Fruit fly (Drosophila melanogaster) whole organism, embryonic: Measurements from ENCODE around the gene Vha16-2.
A peak's percentile ranks its signal among the peaks of the same experiment; 100 is the strongest.

Experiments
- Asciz ChIP-seq: fragments of 200-800 bp; sonication (Bioruptor generic); optimal IDR thresholded peaks from 2 replicates; lab custom pipeline; 2017; ENCODE audit warnings: missing biosample characterization, mild to moderate bottlenecking, missing genetic modification characterization, missing genetic modification reagents
- BEAF-32 ChIP-seq: fragments of 200-800 bp; sonication (Bioruptor generic); optimal IDR thresholded peaks from 3 replicates; lab custom pipeline; 2017; ENCODE audit warnings: missing biosample characterization, missing genetic modification characterization, mild to moderate bottlenecking, moderate library complexity, missing genetic modification reagents
- CG10366 ChIP-seq: fragments of 200-800 bp; sonication (Bioruptor generic); IDR thresholded peaks from 2 replicates; pipeline ENCODE4 v1.3.6; 2022; ENCODE audit warnings: missing biosample characterization, missing genetic modification characterization
- CG10462 ChIP-seq: fragments of 200-800 bp; sonication (Bioruptor generic); optimal IDR thresholded peaks from 2 replicates; lab custom pipeline; 2016; ENCODE audit warnings: missing biosample characterization, missing genetic modification characterization
- CG11247 ChIP-seq: fragments of 200-800 bp; sonication (Bioruptor generic); IDR thresholded peaks from 2 replicates; pipeline ENCODE4 v1.3.6; 2022; ENCODE audit warnings: missing biosample characterization, missing genetic modification characterization
- CG11696 ChIP-seq: fragments of 200-800 bp; sonication (Bioruptor generic); IDR thresholded peaks from 2 replicates; pipeline ENCODE4 v1.3.6; 2022; ENCODE audit warnings: missing biosample characterization, missing genetic modification characterization
- CG12104 ChIP-seq: fragments of 200-800 bp; sonication (Bioruptor generic); optimal IDR thresholded peaks from 3 replicates; lab custom pipeline; 2016; ENCODE audit warnings: missing biosample characterization, missing genetic modification characterization
- CG12155 ChIP-seq: fragments of 200-800 bp; sonication (Bioruptor generic); optimal IDR thresholded peaks from 3 replicates; lab custom pipeline; 2016; ENCODE audit warnings: missing biosample characterization, missing genetic modification characterization
- CG12391 ChIP-seq: fragments of 200-800 bp; sonication (Bioruptor generic); optimal IDR thresholded peaks from 3 replicates; lab custom pipeline; 2018; ENCODE audit warnings: missing biosample characterization, mild to moderate bottlenecking, missing genetic modification characterization, moderate library complexity
- CG13123 ChIP-seq: fragments of 200-800 bp; sonication (Bioruptor generic); optimal IDR thresholded peaks from 2 replicates; lab custom pipeline; 2016; ENCODE audit warnings: missing biosample characterization, missing genetic modification characterization
- CG15269 ChIP-seq: fragments of 200-800 bp; sonication (Bioruptor generic); optimal IDR thresholded peaks from 2 replicates; lab custom pipeline; 2018; ENCODE audit warnings: missing biosample characterization, mild to moderate bottlenecking, missing genetic modification characterization, moderate library complexity
- CG17829 ChIP-seq: fragments of 200-800 bp; optimal IDR thresholded peaks from 2 replicates; lab custom pipeline; 2019; ENCODE audit warnings: missing biosample characterization, mild to moderate bottlenecking, missing genetic modification characterization, moderate library complexity
- CG2116 ChIP-seq: fragments of 200-800 bp; sonication (Bioruptor generic); optimal IDR thresholded peaks from 3 replicates; lab custom pipeline; 2018; ENCODE audit warnings: missing biosample characterization, mild to moderate bottlenecking, missing genetic modification characterization
- CG30020 ChIP-seq: fragments of 200-800 bp; optimal IDR thresholded peaks from 2 replicates; lab custom pipeline; 2019; ENCODE audit warnings: missing biosample characterization, mild to moderate bottlenecking, missing genetic modification characterization, moderate library complexity
- CG31388 ChIP-seq: fragments of 200-800 bp; sonication (Bioruptor generic); optimal IDR thresholded peaks from 2 replicates; lab custom pipeline; 2016; ENCODE audit warnings: missing biosample characterization, missing genetic modification characterization
- CG32767 ChIP-seq: fragments of 200-800 bp; sonication (Bioruptor generic); IDR thresholded peaks from 2 replicates; pipeline ENCODE4 v1.3.6; 2022; ENCODE audit warnings: missing biosample characterization, missing genetic modification characterization
- CG4404 ChIP-seq: fragments of 200-800 bp; sonication (Bioruptor generic); IDR thresholded peaks from 2 replicates; pipeline ENCODE4 v1.3.6; 2022; ENCODE audit warnings: missing biosample characterization, missing genetic modification characterization
- CG4730 ChIP-seq: fragments of 200-800 bp; sonication (Bioruptor generic); IDR thresholded peaks from 2 replicates; pipeline ENCODE4 v1.3.6; 2022; ENCODE audit warnings: missing biosample characterization, missing genetic modification characterization
- CG7745 ChIP-seq: fragments of 200-800 bp; sonication (Bioruptor generic); optimal IDR thresholded peaks from 2 replicates; lab custom pipeline; 2018; ENCODE audit warnings: missing biosample characterization, mild to moderate bottlenecking, missing genetic modification characterization, moderate library complexity
- CG8290 ChIP-seq, 3 experiments: fragments of 200-800 bp; sonication (Bioruptor generic); optimal IDR thresholded peaks; 2 replicates each; lab custom pipeline; 2016 to 2019; ENCODE audit warnings: missing biosample characterization in 3 of 3, missing genetic modification characterization in 3 of 3, mild to moderate bottlenecking in 2 of 3, moderate library complexity in 1 of 3
- CG9215 ChIP-seq: fragments of 200-800 bp; sonication (Bioruptor generic); IDR thresholded peaks from 2 replicates; pipeline ENCODE4 v1.3.6; 2022; ENCODE audit warnings: missing biosample characterization, missing genetic modification characterization
- Chrac-16 ChIP-seq: fragments of 200-800 bp; sonication (Bioruptor generic); optimal IDR thresholded peaks from 3 replicates; lab custom pipeline; 2016; ENCODE audit warnings: missing biosample characterization, missing genetic modification characterization
- Dref ChIP-seq: fragments of 200-800 bp; sonication (Bioruptor generic); IDR thresholded peaks from 2 replicates; pipeline ENCODE4 v1.3.6; 2022; ENCODE audit warnings: missing biosample characterization, missing genetic modification characterization
- Jarid2 ChIP-seq: fragments of 200-800 bp; sonication (Bioruptor generic); optimal IDR thresholded peaks from 3 replicates; lab custom pipeline; 2017; ENCODE audit warnings: mild to moderate bottlenecking, missing biosample characterization, missing genetic modification reagents, missing genetic modification characterization
- Lim3 ChIP-seq: fragments of 200-800 bp; sonication (Bioruptor generic); IDR thresholded peaks from 2 replicates; pipeline ENCODE4 v1.3.6; 2022; ENCODE audit warnings: missing biosample characterization, missing genetic modification characterization
- Mad ChIP-seq: fragments of 200-800 bp; sonication (Bioruptor generic); optimal IDR thresholded peaks from 2 replicates; lab custom pipeline; 2016; ENCODE audit warnings: missing biosample characterization, missing genetic modification characterization
- Side ChIP-seq: fragments of 200-800 bp; sonication (Bioruptor generic); optimal IDR thresholded peaks from 2 replicates; lab custom pipeline; 2016; ENCODE audit warnings: missing biosample characterization, missing genetic modification characterization
- Sin3A ChIP-seq: fragments of >200 bp; optimal IDR thresholded peaks from 2 replicates; lab custom pipeline; 2018
- Six4 ChIP-seq: fragments of 200-800 bp; sonication (Bioruptor generic); optimal IDR thresholded peaks from 2 replicates; lab custom pipeline; 2016; ENCODE audit warnings: missing biosample characterization, missing genetic modification characterization
- Sox100B ChIP-seq: fragments of 200-800 bp; sonication (Bioruptor generic); optimal IDR thresholded peaks from 3 replicates; lab custom pipeline; 2018; ENCODE audit warnings: missing biosample characterization, mild to moderate bottlenecking, missing genetic modification characterization
- Sry-δ ChIP-seq: fragments of 200-800 bp; sonication (Bioruptor generic); optimal IDR thresholded peaks from 2 replicates; lab custom pipeline; 2016; ENCODE audit warnings: missing biosample characterization, missing genetic modification characterization
- Taf1 ChIP-seq: fragments of 200-800 bp; sonication (Bioruptor generic); IDR thresholded peaks from 2 replicates; pipeline ENCODE4 v1.3.6; 2022; ENCODE audit warnings: missing biosample characterization, missing genetic modification characterization
- ab ChIP-seq: fragments of 200-800 bp; sonication (Bioruptor generic); optimal IDR thresholded peaks from 2 replicates; lab custom pipeline; 2016; ENCODE audit warnings: missing biosample characterization, missing genetic modification characterization
- bsh ChIP-seq, 2 experiments: fragments of 200-800 bp; sonication (Bioruptor generic); optimal IDR thresholded peaks; 2 replicates each; lab custom pipeline; 2017 to 2018; ENCODE audit warnings: mild to moderate bottlenecking in 2 of 2, missing biosample characterization in 2 of 2, missing genetic modification characterization in 2 of 2, moderate library complexity in 1 of 2
- cg ChIP-seq: fragments of 200-800 bp; sonication (Bioruptor generic); optimal IDR thresholded peaks from 3 replicates; lab custom pipeline; 2019; ENCODE audit warnings: missing biosample characterization, mild to moderate bottlenecking, missing genetic modification characterization, moderate library complexity
- chinmo ChIP-seq: fragments of 200-800 bp; sonication (Bioruptor generic); IDR thresholded peaks from 4 replicates; pipeline ENCODE4 v1.3.6; 2022; ENCODE audit warnings: missing biosample characterization, missing genetic modification characterization; ENCODE audit not compliant: partially characterized antibody
- crc ChIP-seq: fragments of 200-800 bp; sonication (Bioruptor generic); optimal IDR thresholded peaks from 2 replicates; lab custom pipeline; 2016; ENCODE audit warnings: missing biosample characterization, missing genetic modification characterization
- crol ChIP-seq: fragments of 200-800 bp; sonication (Bioruptor generic); IDR thresholded peaks from 2 replicates; pipeline ENCODE4 v1.3.6; 2022; ENCODE audit warnings: missing biosample characterization, missing genetic modification characterization
- da ChIP-seq: fragments of 200-800 bp; sonication (Bioruptor generic); optimal IDR thresholded peaks from 2 replicates; lab custom pipeline; 2016; ENCODE audit warnings: missing biosample characterization, missing genetic modification characterization
- esg ChIP-seq: fragments of 200-800 bp; sonication (Bioruptor generic); conservative IDR thresholded peaks from 2 replicates; pipeline ENCODE4 v1.3.6; 2022; ENCODE audit warnings: missing biosample characterization, missing genetic modification characterization
- ftz-f1 ChIP-seq: fragments of 200-800 bp; sonication (Bioruptor generic); optimal IDR thresholded peaks from 2 replicates; lab custom pipeline; 2016; ENCODE audit warnings: missing biosample characterization, missing genetic modification characterization
- gcm2 ChIP-seq: fragments of 200-800 bp; sonication (Bioruptor generic); optimal IDR thresholded peaks from 2 replicates; lab custom pipeline; 2016; ENCODE audit warnings: missing biosample characterization, missing genetic modification characterization
- her ChIP-seq: fragments of 200-800 bp; sonication (Bioruptor generic); optimal IDR thresholded peaks from 2 replicates; lab custom pipeline; 2016; ENCODE audit warnings: missing biosample characterization, missing genetic modification characterization
- lilli ChIP-seq: fragments of 200-800 bp; sonication (Bioruptor generic); optimal IDR thresholded peaks from 3 replicates; lab custom pipeline; 2016; ENCODE audit warnings: missing biosample characterization, missing genetic modification characterization
- luna ChIP-seq: fragments of 200-800 bp; sonication (Bioruptor generic); optimal IDR thresholded peaks from 2 replicates; lab custom pipeline; 2016; ENCODE audit warnings: missing biosample characterization, missing genetic modification characterization
- mam ChIP-seq: fragments of 200-800 bp; sonication (Bioruptor generic); optimal IDR thresholded peaks from 3 replicates; lab custom pipeline; 2016; ENCODE audit warnings: missing biosample characterization, missing genetic modification characterization
- onecut ChIP-seq: fragments of 200-800 bp; sonication (Bioruptor generic); IDR thresholded peaks from 2 replicates; pipeline ENCODE4 v1.3.6; 2022; ENCODE audit warnings: missing biosample characterization, missing genetic modification characterization
- pzg ChIP-seq: fragments of 200-800 bp; sonication (Bioruptor generic); optimal IDR thresholded peaks from 3 replicates; lab custom pipeline; 2018; ENCODE audit warnings: missing biosample characterization, mild to moderate bottlenecking, missing genetic modification characterization, moderate library complexity
- sr ChIP-seq: fragments of 200-800 bp; sonication (Bioruptor generic); IDR thresholded peaks from 3 replicates; pipeline ENCODE4 v1.3.6; 2022; ENCODE audit warnings: missing biosample characterization, missing genetic modification characterization
- ssp ChIP-seq: fragments of 200-800 bp; sonication (Bioruptor generic); IDR thresholded peaks from 2 replicates; pipeline ENCODE4 v1.3.6; 2022; ENCODE audit warnings: missing biosample characterization, missing genetic modification characterization
- vvl ChIP-seq: fragments of 200-800 bp; sonication (Bioruptor generic); IDR thresholded peaks from 2 replicates; pipeline ENCODE4 v1.3.6; 2022; ENCODE audit warnings: missing biosample characterization, missing genetic modification characterization
- zen2 ChIP-seq: fragments of 200-800 bp; sonication (Bioruptor generic); IDR thresholded peaks from 3 replicates; pipeline ENCODE4 v1.3.6; 2022; ENCODE audit warnings: missing biosample characterization, missing genetic modification characterization; ENCODE audit not compliant: partially characterized antibody
- zf30C ChIP-seq: fragments of 200-800 bp; sonication (Bioruptor generic); optimal IDR thresholded peaks from 3 replicates; lab custom pipeline; 2018; ENCODE audit warnings: missing biosample characterization, mild to moderate bottlenecking, missing genetic modification characterization

The Vha16-2 gene

dm6 chr3L:11429695-11430094 is 45.1 kb upstream of the Vha16-2 start (continued):
- TF ChIP-seq her (no peak), Six4 (peak; percentile 14), Side (no peak), Jarid2 (GFP tag; lab: Kevin White, UChicago) (no peak), CG13123 (GFP tag; lab: Kevin White, UChicago) (no peak), BEAF-32 (GFP tag; lab: Kevin White, UChicago) (no peak), CG9215 (GFP tag; lab: Robert Waterston, UW) (no peak), CG4730 (no peak), zf30C (GFP tag; lab: Kevin White, UChicago) (no peak), CG8290 (GFP tag; optimal IDR thresholded peaks at IDR 0.05; lab: Kevin White, UChicago) (no peak), CG8290 (tag; optimal IDR thresholded peaks at IDR 0.05; lab: Kevin White, UChicago) (no peak), CG11247 (GFP tag; lab: Robert Waterston, UW) (no peak), ab (GFP tag; lab: Kevin White, UChicago) (no peak), Sox100B (peak; percentile 19), Mad (GFP tag; lab: Kevin White, UChicago) (no peak), CG30020 (no peak), Chrac-16 (GFP tag; lab: Kevin White, UChicago) (peak; percentile 41), lilli (GFP tag; lab: Kevin White, UChicago) (peak; percentile 16), CG10366 (GFP tag; lab: Robert Waterston, UW) (no peak), Lim3 (no peak), pzg (no peak), CG11696 (no peak), cg (GFP tag; lab: Kevin White, UChicago) (no peak), luna (GFP tag; lab: Kevin White, UChicago) (no peak), onecut (no peak), sr (GFP tag; lab: Robert Waterston, UW) (no peak), CG31388 (GFP tag; lab: Kevin White, UChicago) (no peak), zen2 (GFP tag; lab: Robert Waterston, UW) (no peak), crc (GFP tag; lab: Kevin White, UChicago) (no peak), da (GFP tag; lab: Kevin White, UChicago) (no peak), Taf1 (GFP tag; lab: Robert Waterston, UW) (no peak), CG2116 (GFP tag; lab: Kevin White, UChicago) (no peak), Dref (no peak), Asciz (GFP tag; lab: Kevin White, UChicago) (no peak), CG12391 (tag; lab: Kevin White, UChicago) (peak; percentile 42), vvl (GFP tag; lab: Robert Waterston, UW) (peak; percentile 46; the same call in 1 of the 2 replicates), ssp (GFP tag; lab: Robert Waterston, UW) (no peak), CG12155 (GFP tag; lab: Kevin White, UChicago) (peak; percentile 28), CG4404 (GFP tag; lab: Robert Waterston, UW) (no peak), Sry-δ (GFP tag; lab: Kevin White, UChicago) (no peak), esg (GFP tag; lab: Robert Waterston, UW) (peak; percentile 43), mam (GFP tag; lab: Kevin White, UChicago) (no peak), CG12104 (GFP tag; lab: Kevin White, UChicago) (no peak), chinmo (GFP tag; lab: Robert Waterston, UW) (no peak), CG32767 (GFP tag; lab: Robert Waterston, UW) (no peak; the same call in 1 of the 2 replicates), CG15269 (tag; lab: Kevin White, UChicago) (peak; percentile 24), Sin3A (lab: Kevin White, UChicago) (no peak), ftz-f1 (GFP tag; lab: Kevin White, UChicago) (no peak), CG10462 (GFP tag; lab: Kevin White, UChicago) (peak; percentile 15), bsh (GFP tag; optimal IDR thresholded peaks at IDR 0.05; lab: Kevin White, UChicago) (peak; percentile 30 to 56), CG17829 (tag; lab: Kevin White, UChicago) (peak; percentile 35), crol (GFP tag; lab: Robert Waterston, UW) (no peak), CG7745 (tag; lab: Kevin White, UChicago) (no peak), gcm2 (GFP tag; lab: Kevin White, UChicago) (no peak)
